Worm (Caenorhabditis elegans) whole organism, late embryonic: ENCODE measurements around the gene mak-1.

Source experiments
- C08G9.2 ChIP-seq: sonication (generic microtip); optimal IDR thresholded peaks from 2 replicates; lab custom pipeline; 2016; ENCODE audit warnings: mild to moderate bottlenecking, missing genetic modification characterization, moderate library complexity, missing compliant biosample characterization
- F13H6.1 ChIP-seq: sonication (generic microtip); optimal IDR thresholded peaks from 2 replicates; lab custom pipeline; 2016; ENCODE audit warnings: missing genetic modification characterization, missing compliant biosample characterization
- K02D7.2 ChIP-seq: sonication (generic microtip); optimal IDR thresholded peaks from 2 replicates; lab custom pipeline; 2017; ENCODE audit warnings: mild to moderate bottlenecking, missing genetic modification characterization, missing compliant biosample characterization
- K09A11.1 ChIP-seq: sonication (generic microtip); optimal IDR thresholded peaks from 2 replicates; lab custom pipeline; 2017; ENCODE audit warnings: antibody characterized with exemption, mild to moderate bottlenecking, missing genetic modification characterization, missing compliant biosample characterization; ENCODE audit not compliant: insufficient read depth
- ahr-1 ChIP-seq: sonication (generic microtip); optimal IDR thresholded peaks from 2 replicates; lab custom pipeline; 2016; ENCODE audit warnings: missing genetic modification characterization, missing compliant biosample characterization
- ama-1 ChIP-seq: fragments of 150-350 bp; optimal IDR thresholded peaks from 2 replicates; lab custom pipeline; 2014
- ceh-2 ChIP-seq: sonication (generic microtip); optimal IDR thresholded peaks from 2 replicates; lab custom pipeline; 2016; ENCODE audit warnings: missing genotype, missing genetic modification characterization, missing compliant biosample characterization
- ceh-22 ChIP-seq: sonication (generic microtip); optimal IDR thresholded peaks from 2 replicates; lab custom pipeline; 2017; ENCODE audit warnings: missing biosample characterization, missing genetic modification characterization
- ceh-24 ChIP-seq: sonication (generic microtip); optimal IDR thresholded peaks from 2 replicates; lab custom pipeline; 2016; ENCODE audit warnings: mild to moderate bottlenecking, missing genetic modification characterization, missing compliant biosample characterization
- ceh-31 ChIP-seq: sonication (generic microtip); optimal IDR thresholded peaks from 2 replicates; lab custom pipeline; 2016; ENCODE audit warnings: missing genetic modification characterization, missing compliant biosample characterization
- dmd-4 ChIP-seq: sonication (generic microtip); optimal IDR thresholded peaks from 2 replicates; lab custom pipeline; 2016; ENCODE audit warnings: borderline replicate concordance, missing genetic modification characterization, missing compliant biosample characterization
- dve-1 ChIP-seq: sonication (generic microtip); optimal IDR thresholded peaks from 2 replicates; lab custom pipeline; 2017; ENCODE audit warnings: antibody characterized with exemption, mild to moderate bottlenecking, missing genetic modification characterization, missing compliant biosample characterization
- elt-2 ChIP-seq: sonication (generic microtip); optimal IDR thresholded peaks from 2 replicates; lab custom pipeline; 2016; ENCODE audit warnings: missing genetic modification reagents, missing genetic modification characterization, missing compliant biosample characterization
- fax-1 ChIP-seq: sonication (generic microtip); optimal IDR thresholded peaks from 2 replicates; lab custom pipeline; 2016; ENCODE audit warnings: missing genotype, missing genetic modification characterization, missing compliant biosample characterization
- fkh-6 ChIP-seq: sonication (generic microtip); optimal IDR thresholded peaks from 2 replicates; lab custom pipeline; 2016; ENCODE audit warnings: missing genetic modification characterization, missing compliant biosample characterization
- hlh-15 ChIP-seq: sonication (generic microtip); optimal IDR thresholded peaks from 2 replicates; lab custom pipeline; 2016; ENCODE audit warnings: missing genetic modification characterization, missing compliant biosample characterization
- hlh-30 ChIP-seq: sonication (generic microtip); optimal IDR thresholded peaks from 2 replicates; lab custom pipeline; 2017; ENCODE audit warnings: antibody characterized with exemption, missing genetic modification characterization, missing compliant biosample characterization; ENCODE audit not compliant: insufficient read depth
- hlh-8 ChIP-seq: sonication (generic microtip); optimal IDR thresholded peaks from 2 replicates; lab custom pipeline; 2016; ENCODE audit warnings: missing genotype, missing genetic modification characterization, missing compliant biosample characterization
- npax-4 ChIP-seq: sonication (generic microtip); optimal IDR thresholded peaks from 2 replicates; lab custom pipeline; 2016; ENCODE audit warnings: missing genetic modification characterization, missing compliant biosample characterization
- pag-3 ChIP-seq: sonication (generic microtip); optimal IDR thresholded peaks from 2 replicates; lab custom pipeline; 2016; ENCODE audit warnings: missing compliant biosample characterization, missing genetic modification characterization, borderline replicate concordance
- pros-1 ChIP-seq: fragments of 150-350 bp; optimal IDR thresholded peaks from 2 replicates; lab custom pipeline; 2014; ENCODE audit warnings: missing biosample characterization, missing genetic modification reagents, missing genetic modification characterization
- sdc-2 ChIP-seq: sonication (generic microtip); optimal IDR thresholded peaks from 2 replicates; lab custom pipeline; 2016; ENCODE audit warnings: missing genotype, missing genetic modification characterization, missing compliant biosample characterization
- sox-2 ChIP-seq: fragments of 200-800 bp; sonication (Bioruptor generic); IDR thresholded peaks from 2 replicates; pipeline ENCODE4 v1.3.6; 2022; ENCODE audit warnings: missing genetic modification reagents, missing genetic modification characterization, missing compliant biosample characterization
- sox-4 ChIP-seq: sonication (generic microtip); optimal IDR thresholded peaks from 2 replicates; lab custom pipeline; 2017; ENCODE audit warnings: mild to moderate bottlenecking, missing genetic modification characterization, inconsistent platforms, missing compliant biosample characterization
- syd-9 ChIP-seq: sonication (generic microtip); optimal IDR thresholded peaks from 2 replicates; lab custom pipeline; 2016; ENCODE audit warnings: mild to moderate bottlenecking, missing genetic modification characterization, moderate library complexity, missing compliant biosample characterization
- tbx-7 ChIP-seq: sonication (generic microtip); optimal IDR thresholded peaks from 2 replicates; lab custom pipeline; 2016; ENCODE audit warnings: missing genotype, missing genetic modification characterization, missing compliant biosample characterization
- unc-3 ChIP-seq, 2 experiments: fragments of 200-800 bp in 1 of 2; sonication (Bioruptor generic) in 1 of 2; sonication (generic microtip) in 1 of 2; conservative IDR thresholded peaks in 1 of 2; optimal IDR thresholded peaks in 1 of 2; 2 replicates each; pipeline versions ENCODE4 v1.3.6 to Lab custom; 2016 to 2022; ENCODE audit warnings: missing compliant biosample characterization in 2 of 2, missing genetic modification characterization in 2 of 2, missing genetic modification reagents in 1 of 2
- unc-55 ChIP-seq: sonication (generic microtip); optimal IDR thresholded peaks from 2 replicates; lab custom pipeline; 2017; ENCODE audit warnings: missing biosample characterization, missing genetic modification reagents, missing genetic modification characterization
- unc-86 ChIP-seq: sonication (generic microtip); optimal IDR thresholded peaks from 2 replicates; lab custom pipeline; 2016; ENCODE audit warnings: missing genetic modification characterization, missing compliant biosample characterization

Gene mak-1

ce11 chrII:8733627-8734026, 10.2 kb upstream of the mak-1 start:
- no peak for TF ChIP-seq unc-3 (GFP tag; conservative IDR thresholded peaks at IDR 0.05; lab: Robert Waterston, UW)
- no peak for TF ChIP-seq unc-3 (tag; optimal IDR thresholded peaks at IDR 0.05; lab: Kevin White, UChicago)
- TF ChIP-seq syd-9 (tag; lab: Kevin White, UChicago), result no peak
- TF ChIP-seq C08G9.2 (tag; lab: Kevin White, UChicago), result no peak
- no peak for TF ChIP-seq npax-4
- no peak for TF ChIP-seq ceh-2 (tag; lab: Kevin White, UChicago)
- no peak for TF ChIP-seq ceh-24 (tag; lab: Kevin White, UChicago)

- TF ChIP-seq unc-3 (GFP tag; conservative IDR thresholded peaks at IDR 0.05; lab: Robert Waterston, UW) (no peak), unc-3 (tag; optimal IDR thresholded peaks at IDR 0.05; lab: Kevin White, UChicago) (no peak), ceh-2 (tag; lab: Kevin White, UChicago) (no peak), ahr-1 (tag; lab: Kevin White, UChicago) (no peak), K02D7.2 (no peak), K09A11.1 (tag; lab: Kevin White, UChicago) (no peak)
Observed at ce11 chrII:8737456-8737855, 6.4 kb upstream of the mak-1 start, which contains the start of gene idpb-4. Gene idpb-4, minus strand, starts transcription at chrII:8737556.

- TF ChIP-seq elt-2, result peak; percentile 23
- TF ChIP-seq dve-1 (tag; lab: Kevin White, UChicago), result no peak
- no peak for TF ChIP-seq sox-2 (GFP tag; lab: Robert Waterston, UW)
- TF ChIP-seq dmd-4, result no peak
Observed at ce11 chrII:8738244-8738643, 5.6 kb upstream of the mak-1 start.

- no peak for TF ChIP-seq unc-3 (GFP tag; conservative IDR thresholded peaks at IDR 0.05; lab: Robert Waterston, UW)
- no peak for TF ChIP-seq unc-3 (tag; optimal IDR thresholded peaks at IDR 0.05; lab: Kevin White, UChicago)
- TF ChIP-seq tbx-7, result no peak
- no peak for TF ChIP-seq fkh-6 (tag; lab: Kevin White, UChicago)
- no peak for TF ChIP-seq pag-3 (tag; lab: Kevin White, UChicago)
- no peak for TF ChIP-seq K02D7.2
- TF ChIP-seq unc-55, result no peak
- TF ChIP-seq sox-4, result no peak
- TF ChIP-seq F13H6.1 (tag; lab: Kevin White, UChicago), result no peak
- TF ChIP-seq ama-1 (lab: Kevin White, UChicago), result no peak
- TF ChIP-seq hlh-8 (tag; lab: Kevin White, UChicago), result no peak
- TF ChIP-seq hlh-15, result no peak
- no peak for TF ChIP-seq dmd-4
- TF ChIP-seq fax-1, result no peak
- no peak for TF ChIP-seq unc-86
- TF ChIP-seq ceh-31 (tag; lab: Kevin White, UChicago), result no peak
- no peak for TF ChIP-seq pros-1 (tag; lab: Kevin White, UChicago)
- no peak for TF ChIP-seq sdc-2 (tag; lab: Kevin White, UChicago)
Observed at ce11 chrII:8738955-8739354, 4.9 kb upstream of the mak-1 start.

- no peak for TF ChIP-seq sox-4
- peak; percentile 95 for TF ChIP-seq elt-2
Observed at ce11 chrII:8740326-8740949, 3.4 kb upstream of the mak-1 start.

- TF ChIP-seq ceh-22 (tag; lab: Kevin White, UChicago) (no peak), hlh-30 (tag; lab: Kevin White, UChicago) (peak; percentile 35)
Observed at ce11 chrII:8741277-8741676, 2.6 kb upstream of the mak-1 start.
